Worm (Caenorhabditis elegans): ENCODE data around the gene hmt-1.

- TF ChIP-seq pqm-1 (tag; optimal IDR thresholded peaks at IDR 0.05) (no peak), fax-1 (tag; optimal IDR thresholded peaks at IDR 0.05) (peak; percentile 84), mec-3 (tag; optimal IDR thresholded peaks at IDR 0.05; ENCODE audit: borderline replicate concordance) (peak; percentile 71), ceh-48 (tag; optimal IDR thresholded peaks at IDR 0.05) (no peak), hlh-15 (tag; optimal IDR thresholded peaks at IDR 0.05) (no peak), ceh-24 (tag; optimal IDR thresholded peaks at IDR 0.05) (no peak), sox-4 (tag; optimal IDR thresholded peaks at IDR 0.05) (no peak), ceh-22 (tag; optimal IDR thresholded peaks at IDR 0.05) (no peak), elt-2 (tag; optimal IDR thresholded peaks at IDR 0.05) (peak; percentile 77)
These were observed 6.3 kb downstream of the hmt-1 start for ce11 chrIII:11093489-11093888.
